Worm (Caenorhabditis elegans) whole organism, midembryonic: ENCODE data around the gene cdl-1.
A peak's percentile ranks its signal among the peaks of the same experiment; 100 is the strongest.

ENCODE experiments used
- T22C8.4 ChIP-seq: fragments of 200-800 bp; sonication (Bioruptor generic); IDR thresholded peaks from 2 replicates; pipeline ENCODE4 v1.3.6; 2022; ENCODE audit warnings: missing genetic modification characterization, missing compliant biosample characterization
- cog-1 ChIP-seq: sonication (generic microtip); optimal IDR thresholded peaks from 2 replicates; lab custom pipeline; 2016; ENCODE audit warnings: missing genetic modification characterization, missing compliant biosample characterization
- flt-1 ChIP-seq: fragments of 200-800 bp; sonication (Bioruptor generic); IDR thresholded peaks from 2 replicates; pipeline ENCODE4 v1.3.6; 2022; ENCODE audit warnings: missing genetic modification characterization, missing compliant biosample characterization
- klf-2 ChIP-seq: fragments of 200-800 bp; sonication (Bioruptor generic); conservative IDR thresholded peaks from 2 replicates; pipeline ENCODE4 v1.3.6; 2022; ENCODE audit warnings: missing genetic modification reagents, missing genetic modification characterization, missing compliant biosample characterization
- med-1 ChIP-seq: sonication (generic microtip); optimal IDR thresholded peaks from 2 replicates; lab custom pipeline; 2017; ENCODE audit warnings: missing genetic modification characterization, mild to moderate bottlenecking, missing compliant biosample characterization, antibody characterized with exemption, missing genetic modification reagents; ENCODE audit not compliant: insufficient read depth
- ref-1 ChIP-seq: fragments of 200-800 bp; sonication (Bioruptor generic); conservative IDR thresholded peaks from 2 replicates; pipeline ENCODE4 v1.3.6; 2022; ENCODE audit warnings: missing genetic modification reagents, missing genetic modification characterization, missing compliant biosample characterization
- tab-1 ChIP-seq: fragments of 200-800 bp; sonication (Bioruptor generic); IDR thresholded peaks from 2 replicates; pipeline ENCODE4 v1.3.6; 2022; ENCODE audit warnings: missing genetic modification characterization, missing compliant biosample characterization
- ztf-23 ChIP-seq: fragments of 200-800 bp; sonication (Bioruptor generic); IDR thresholded peaks from 2 replicates; pipeline ENCODE4 v1.3.6; 2022; ENCODE audit warnings: missing genetic modification reagents, missing genetic modification characterization, missing compliant biosample characterization
- ztf-29 ChIP-seq: fragments of 200-800 bp; sonication (Bioruptor generic); IDR thresholded peaks from 2 replicates; pipeline ENCODE4 v1.3.6; 2022; ENCODE audit warnings: missing genetic modification reagents, missing genetic modification characterization, missing compliant biosample characterization

Gene cdl-1

DNA sequence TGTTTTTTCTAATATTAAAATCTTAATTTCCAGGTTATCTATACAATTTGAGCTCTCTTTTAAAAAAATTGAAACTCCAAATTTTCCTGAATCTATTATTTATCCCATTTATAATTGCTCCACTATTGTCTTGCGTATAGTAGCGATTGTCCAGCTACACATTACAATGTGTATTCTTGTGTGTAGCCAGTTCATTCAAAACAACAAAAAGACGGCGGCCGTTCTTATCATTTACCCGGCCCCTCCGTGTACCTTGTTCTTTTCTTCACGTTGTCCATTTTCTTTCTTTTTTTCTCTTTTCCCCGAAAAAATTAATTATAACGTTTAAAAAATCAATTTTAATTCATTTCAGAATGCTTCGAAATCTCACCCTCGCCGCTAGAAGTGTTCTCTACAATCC, 35.4 kb downstream of the cdl-1 start, which contains the start of gene ech-4:
TSS of gene ech-4 (plus strand) at position 353 of the 400 bp plus-strand sequence.
- TF ChIP-seq ztf-23 (GFP tag; lab: Robert Waterston, UW) (no peak), ztf-29 (GFP tag; lab: Robert Waterston, UW) (no peak), flt-1 (GFP tag; lab: Robert Waterston, UW) (no peak), med-1 (no peak), tab-1 (GFP tag; lab: Robert Waterston, UW) (no peak), klf-2 (GFP tag; lab: Robert Waterston, UW) (no peak), cog-1 (tag; lab: Kevin White, UChicago) (no peak), ref-1 (GFP tag; lab: Robert Waterston, UW) (no peak), T22C8.4 (no peak)

DNA sequence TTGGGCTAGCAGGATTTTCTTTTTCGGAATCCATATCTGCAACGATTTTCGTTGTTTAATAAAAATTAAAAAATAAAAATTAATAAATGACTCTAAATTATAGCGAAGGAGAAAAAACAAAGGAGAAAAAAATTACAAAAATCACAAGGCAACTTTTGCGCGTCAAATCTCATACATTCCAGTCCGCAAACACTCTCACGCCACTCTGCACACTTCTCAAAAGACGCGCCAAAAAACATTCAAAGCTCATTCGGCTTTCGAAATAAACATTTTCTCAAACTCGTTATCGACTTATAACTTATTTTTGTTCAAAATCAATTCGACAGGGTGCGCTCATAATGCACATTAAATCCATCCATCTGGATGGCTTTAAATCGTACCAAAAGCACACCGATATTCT, 38.8 kb downstream of the cdl-1 start, which contains the start of the genes R06F6.12 and mix-1:
TSS of gene R06F6.12 (minus strand) at position 36 of the 400 bp plus-strand sequence.
TSS of gene mix-1 (plus strand) at position 201 of the 400 bp plus-strand sequence.
- no peak for TF ChIP-seq klf-2 (GFP tag; lab: Robert Waterston, UW)
- peak; percentile 44; the same call in 1 of the 2 replicates for TF ChIP-seq tab-1 (GFP tag; lab: Robert Waterston, UW)

DNA sequence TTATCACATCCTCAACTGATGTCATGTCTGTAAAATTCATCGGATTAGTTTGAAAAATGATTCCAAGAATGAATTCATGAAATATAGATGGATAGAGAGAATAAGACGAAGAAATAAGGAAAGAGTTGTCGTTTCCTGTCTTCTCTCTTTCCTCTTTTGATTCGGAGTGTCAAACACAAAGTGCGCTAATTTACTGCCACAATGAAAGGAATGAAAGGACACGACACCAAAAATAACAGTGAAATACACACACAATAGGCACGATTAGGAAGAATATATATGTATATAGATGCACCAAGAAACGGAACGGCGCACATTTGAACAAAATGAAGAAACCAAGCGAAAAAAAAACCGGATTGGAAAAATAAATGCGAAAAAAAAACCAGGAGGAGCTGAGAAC, 43.8 kb downstream of the cdl-1 start, which contains the start of gene VM106R.1:
TSS of gene VM106R.1 (minus strand) at position 101 of the 400 bp plus-strand sequence.
- TF ChIP-seq ref-1 (GFP tag; lab: Robert Waterston, UW) = no peak
- no peak for TF ChIP-seq tab-1 (GFP tag; lab: Robert Waterston, UW)
- no peak for TF ChIP-seq med-1
- no peak for TF ChIP-seq T22C8.4
- no peak for TF ChIP-seq cog-1 (tag; lab: Kevin White, UChicago)
- TF ChIP-seq flt-1 (GFP tag; lab: Robert Waterston, UW) = no peak
- TF ChIP-seq ztf-23 (GFP tag; lab: Robert Waterston, UW) = no peak
- no peak for TF ChIP-seq ztf-29 (GFP tag; lab: Robert Waterston, UW)
- TF ChIP-seq klf-2 (GFP tag; lab: Robert Waterston, UW) = no peak

DNA sequence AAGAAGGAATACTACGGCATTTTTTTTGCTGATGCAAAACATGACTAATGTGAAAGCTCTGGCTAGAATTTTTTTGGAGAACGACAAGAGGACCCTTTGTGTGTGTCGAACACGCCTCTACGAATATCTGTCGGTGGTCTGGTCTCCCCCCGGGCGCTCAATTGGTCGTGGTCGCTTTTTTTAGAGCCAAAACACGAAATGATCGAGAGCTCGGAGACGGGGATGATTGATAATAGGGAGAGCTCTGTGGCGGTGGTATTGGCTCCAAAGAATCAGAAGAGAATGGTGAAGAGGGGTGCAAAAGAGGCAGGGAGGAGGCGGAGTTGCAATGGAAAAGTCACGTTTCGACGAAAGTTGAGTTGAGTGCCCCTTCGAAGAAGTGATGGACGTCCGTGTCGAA, 44.3 kb downstream of the cdl-1 start:
- TF ChIP-seq T22C8.4 = no peak
- no peak for TF ChIP-seq ztf-29 (GFP tag; lab: Robert Waterston, UW)
- TF ChIP-seq ztf-23 (GFP tag; lab: Robert Waterston, UW) = no peak
- no peak for TF ChIP-seq cog-1 (tag; lab: Kevin White, UChicago)
- TF ChIP-seq klf-2 (GFP tag; lab: Robert Waterston, UW) = no peak
- TF ChIP-seq flt-1 (GFP tag; lab: Robert Waterston, UW) = no peak
- TF ChIP-seq med-1 = no peak
- no peak for TF ChIP-seq ref-1 (GFP tag; lab: Robert Waterston, UW)
- no peak for TF ChIP-seq tab-1 (GFP tag; lab: Robert Waterston, UW)

DNA sequence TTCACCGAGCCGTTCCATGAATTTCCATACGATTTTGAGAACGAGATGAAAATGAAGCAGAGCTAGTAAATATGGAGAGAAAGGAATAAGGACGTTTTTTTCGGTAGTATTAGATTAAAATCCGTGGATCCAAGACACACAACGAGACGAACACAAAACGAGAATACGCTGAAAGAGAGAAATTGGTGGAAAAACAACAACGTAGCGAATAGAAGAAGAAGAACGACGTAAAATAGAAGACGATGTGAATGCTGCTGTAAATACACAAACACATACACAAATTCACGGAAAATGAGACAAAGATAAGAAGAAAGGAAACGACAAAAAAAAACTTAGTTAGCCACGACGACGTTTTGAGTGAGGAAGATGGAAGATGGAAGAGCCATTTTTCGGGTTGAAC, 49.5 kb downstream of the cdl-1 start:
- TF ChIP-seq flt-1 (GFP tag; lab: Robert Waterston, UW) = 0 out of 2 replicates have a peak, but pooled peaks have one; percentile 29
- TF ChIP-seq ztf-23 (GFP tag; lab: Robert Waterston, UW) = no peak
